Fruit fly (Drosophila melanogaster) whole organism, adult: Measurements from ENCODE around the gene Ccdc39.

Source experiments
- CG12768 ChIP-seq: fragments of 200-800 bp; sonication (Bioruptor generic); optimal IDR thresholded peaks from 2 replicates; lab custom pipeline; 2017; ENCODE audit warnings: missing biosample characterization, missing genetic modification characterization, mild to moderate bottlenecking, moderate library complexity, missing genetic modification reagents
- CG14711 ChIP-seq: fragments of 200-800 bp; sonication (Bioruptor generic); optimal IDR thresholded peaks from 2 replicates; lab custom pipeline; 2018; ENCODE audit warnings: missing biosample characterization, mild to moderate bottlenecking, missing genetic modification characterization, moderate library complexity
- CG7101 ChIP-seq: fragments of 200-800 bp; sonication (Bioruptor generic); optimal IDR thresholded peaks from 2 replicates; lab custom pipeline; 2018; ENCODE audit warnings: missing biosample characterization, mild to moderate bottlenecking, missing genetic modification characterization, moderate library complexity
- ovo ChIP-seq: fragments of 200-800 bp; sonication (Bioruptor generic); optimal IDR thresholded peaks from 2 replicates; lab custom pipeline; 2016; ENCODE audit warnings: missing biosample characterization, missing genetic modification characterization

DNA sequence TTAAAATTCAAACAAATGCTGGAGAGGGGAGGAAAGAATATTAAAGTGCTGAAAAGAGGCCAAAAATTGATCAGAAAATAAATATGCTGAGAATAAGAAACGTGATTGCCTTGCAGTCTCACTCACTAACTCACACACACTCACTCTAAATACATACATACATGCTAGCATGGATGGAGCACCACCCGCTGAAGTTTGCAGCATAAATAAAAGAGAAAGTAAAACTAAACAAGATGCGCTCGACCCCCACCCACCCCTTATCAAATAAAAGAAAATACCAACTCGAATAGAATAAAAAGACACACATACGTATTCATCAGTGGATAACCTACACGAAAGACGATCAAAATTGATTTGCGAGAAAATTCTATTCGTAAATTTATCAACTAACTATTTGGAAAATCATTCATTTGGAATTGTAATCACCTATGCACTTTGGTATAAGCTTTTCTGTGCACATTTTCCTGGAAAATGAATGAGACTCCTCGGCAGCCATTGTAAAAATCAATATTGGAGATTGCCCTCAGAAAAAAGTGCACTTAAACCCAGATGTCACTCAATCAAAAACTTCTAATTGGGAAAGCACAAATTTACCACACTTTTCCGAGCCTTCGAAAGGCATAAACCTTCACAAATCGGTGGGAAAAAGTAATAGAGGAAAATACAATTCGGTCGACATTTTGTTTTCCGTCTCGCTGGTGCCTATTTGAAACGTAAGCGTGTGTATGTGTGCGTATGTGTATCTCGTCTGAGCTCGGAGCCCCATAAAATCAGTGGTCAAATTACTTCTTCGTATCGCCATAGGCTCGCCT is 26.8 kb upstream of the Ccdc39 start, which contains the start of gene Gmppb:
- TF ChIP-seq ovo = no peak
- no peak for TF ChIP-seq CG14711
- TF ChIP-seq CG12768 (GFP tag; lab: Kevin White, UChicago) = no peak
- no peak for TF ChIP-seq CG7101
